Fruit fly (Drosophila melanogaster) whole organism, embryonic: ENCODE measurements around the gene bb8.
A peak's percentile ranks its signal among the peaks of the same experiment; 100 is the strongest.

Source experiments
- Asciz ChIP-seq: fragments of 200-800 bp; sonication (Bioruptor generic); optimal IDR thresholded peaks from 2 replicates; lab custom pipeline; 2017; ENCODE audit warnings: missing biosample characterization, mild to moderate bottlenecking, missing genetic modification characterization, missing genetic modification reagents
- Atf-2 ChIP-seq: fragments of 200-800 bp; sonication (Bioruptor generic); optimal IDR thresholded peaks from 2 replicates; lab custom pipeline; 2016; ENCODE audit warnings: missing biosample characterization, missing genetic modification characterization
- Atf6 ChIP-seq: fragments of 200-800 bp; sonication (Bioruptor generic); IDR thresholded peaks from 2 replicates; pipeline ENCODE4 v1.3.6; 2022; ENCODE audit warnings: missing biosample characterization, missing genetic modification characterization
- CG10431 ChIP-seq: fragments of 200-800 bp; sonication (Bioruptor generic); optimal IDR thresholded peaks from 3 replicates; lab custom pipeline; 2018; ENCODE audit warnings: missing biosample characterization, mild to moderate bottlenecking, missing genetic modification characterization
- CG11695 ChIP-seq: fragments of 200-800 bp; sonication (Bioruptor generic); IDR thresholded peaks from 3 replicates; pipeline ENCODE4 v1.3.6; 2022; ENCODE audit warnings: missing biosample characterization, missing genetic modification characterization
- CG11723 ChIP-seq: fragments of 200-800 bp; sonication (Bioruptor generic); optimal IDR thresholded peaks from 2 replicates; lab custom pipeline; 2017; ENCODE audit warnings: missing biosample characterization, mild to moderate bottlenecking, missing genetic modification characterization
- CG12219 ChIP-seq: fragments of 200-800 bp; sonication (Bioruptor generic); optimal IDR thresholded peaks from 3 replicates; lab custom pipeline; 2018; ENCODE audit warnings: missing biosample characterization, mild to moderate bottlenecking, missing genetic modification characterization
- CG17912 ChIP-seq: fragments of 200-800 bp; sonication (Bioruptor generic); optimal IDR thresholded peaks from 2 replicates; lab custom pipeline; 2018; ENCODE audit warnings: missing biosample characterization, mild to moderate bottlenecking, missing genetic modification characterization
- CG2678 ChIP-seq: fragments of 200-800 bp; sonication (Bioruptor generic); optimal IDR thresholded peaks from 3 replicates; lab custom pipeline; 2019; ENCODE audit warnings: missing biosample characterization, mild to moderate bottlenecking, missing genetic modification characterization, moderate library complexity
- CG30431 ChIP-seq: fragments of 200-800 bp; sonication (Bioruptor generic); optimal IDR thresholded peaks from 2 replicates; lab custom pipeline; 2017; ENCODE audit warnings: missing biosample characterization, missing genetic modification characterization
- CG34422 ChIP-seq: fragments of 200-800 bp; sonication (Bioruptor generic); IDR thresholded peaks from 3 replicates; pipeline ENCODE4 v1.3.6; 2022; ENCODE audit warnings: missing biosample characterization, missing genetic modification characterization
- CG4730 ChIP-seq: fragments of 200-800 bp; sonication (Bioruptor generic); IDR thresholded peaks from 2 replicates; pipeline ENCODE4 v1.3.6; 2022; ENCODE audit warnings: missing biosample characterization, missing genetic modification characterization
- CG6254 ChIP-seq: fragments of 200-800 bp; sonication (Bioruptor generic); optimal IDR thresholded peaks from 3 replicates; lab custom pipeline; 2017; ENCODE audit warnings: mild to moderate bottlenecking, missing biosample characterization, missing genetic modification reagents, missing genetic modification characterization
- CG6765 ChIP-seq: fragments of 200-800 bp; sonication (Bioruptor generic); optimal IDR thresholded peaks from 3 replicates; lab custom pipeline; 2017; ENCODE audit warnings: missing biosample characterization, mild to moderate bottlenecking, missing genetic modification characterization
- CG7372 ChIP-seq: fragments of 200-800 bp; sonication (Bioruptor generic); IDR thresholded peaks from 2 replicates; pipeline ENCODE4 v1.3.6; 2022; ENCODE audit warnings: missing biosample characterization, missing genetic modification characterization
- CG7928 ChIP-seq: fragments of 200-800 bp; sonication (Bioruptor generic); optimal IDR thresholded peaks from 2 replicates; lab custom pipeline; 2017; ENCODE audit warnings: missing biosample characterization, mild to moderate bottlenecking, missing genetic modification characterization
- CG7987 ChIP-seq: fragments of 200-800 bp; sonication (Bioruptor generic); optimal IDR thresholded peaks from 2 replicates; lab custom pipeline; 2018; ENCODE audit warnings: missing biosample characterization, mild to moderate bottlenecking, missing genetic modification characterization, moderate library complexity
- CG8089 ChIP-seq: fragments of 200-800 bp; sonication (Bioruptor generic); optimal IDR thresholded peaks from 3 replicates; lab custom pipeline; 2016; ENCODE audit warnings: missing biosample characterization, missing genetic modification characterization
- CkIIα-i1 ChIP-seq: fragments of 200-800 bp; sonication (Bioruptor generic); IDR thresholded peaks from 2 replicates; pipeline ENCODE4 v1.3.6; 2022; ENCODE audit warnings: missing biosample characterization, missing genetic modification characterization
- Drgx ChIP-seq: fragments of 200-800 bp; sonication (Bioruptor generic); IDR thresholded peaks from 2 replicates; pipeline ENCODE4 v1.3.6; 2022; ENCODE audit warnings: missing biosample characterization, missing genetic modification characterization
- Fer3 ChIP-seq: fragments of 200-800 bp; sonication (Bioruptor generic); optimal IDR thresholded peaks from 2 replicates; lab custom pipeline; 2018; ENCODE audit warnings: missing biosample characterization, mild to moderate bottlenecking, missing genetic modification characterization, moderate library complexity
- Hr39 ChIP-seq: fragments of >200 bp; optimal IDR thresholded peaks from 2 replicates; lab custom pipeline; 2017
- Jarid2 ChIP-seq: fragments of 200-800 bp; sonication (Bioruptor generic); optimal IDR thresholded peaks from 3 replicates; lab custom pipeline; 2017; ENCODE audit warnings: mild to moderate bottlenecking, missing biosample characterization, missing genetic modification reagents, missing genetic modification characterization
- Meics ChIP-seq: fragments of 200-800 bp; sonication (Bioruptor generic); optimal IDR thresholded peaks from 2 replicates; lab custom pipeline; 2017; ENCODE audit warnings: missing biosample characterization, mild to moderate bottlenecking, missing genetic modification characterization
- PHDP ChIP-seq: fragments of 200-800 bp; sonication (Bioruptor generic); optimal IDR thresholded peaks from 3 replicates; lab custom pipeline; 2018; ENCODE audit warnings: missing biosample characterization, mild to moderate bottlenecking, missing genetic modification characterization, moderate library complexity
- Sox102F ChIP-seq: fragments of 200-800 bp; sonication (Bioruptor generic); optimal IDR thresholded peaks from 2 replicates; lab custom pipeline; 2018; ENCODE audit warnings: missing biosample characterization, mild to moderate bottlenecking, missing genetic modification characterization, moderate library complexity
- Sry-β ChIP-seq: fragments of 200-800 bp; sonication (Bioruptor generic); optimal IDR thresholded peaks from 2 replicates; lab custom pipeline; 2018; ENCODE audit warnings: missing biosample characterization, mild to moderate bottlenecking, missing genetic modification characterization, moderate library complexity
- ab ChIP-seq: fragments of 200-800 bp; sonication (Bioruptor generic); optimal IDR thresholded peaks from 2 replicates; lab custom pipeline; 2016; ENCODE audit warnings: missing biosample characterization, missing genetic modification characterization
- aop ChIP-seq: fragments of 200-800 bp; sonication (Bioruptor generic); IDR thresholded peaks from 2 replicates; pipeline ENCODE4 v1.3.6; 2022; ENCODE audit warnings: missing biosample characterization, missing genetic modification characterization
- chm ChIP-seq: fragments of 200-800 bp; sonication (Bioruptor generic); IDR thresholded peaks from 2 replicates; pipeline ENCODE4 v1.3.6; 2022; ENCODE audit warnings: missing biosample characterization, missing genetic modification characterization
- dmrt99B ChIP-seq: fragments of 200-800 bp; sonication (Bioruptor generic); optimal IDR thresholded peaks from 2 replicates; lab custom pipeline; 2018; ENCODE audit warnings: missing biosample characterization, mild to moderate bottlenecking, missing genetic modification characterization, moderate library complexity
- ewg ChIP-seq: fragments of 200-800 bp; sonication (Bioruptor generic); optimal IDR thresholded peaks from 3 replicates; lab custom pipeline; 2017; ENCODE audit warnings: mild to moderate bottlenecking, missing biosample characterization, missing genetic modification reagents, missing genetic modification characterization
- fu2 ChIP-seq: fragments of 200-800 bp; sonication (Bioruptor generic); optimal IDR thresholded peaks from 2 replicates; lab custom pipeline; 2016; ENCODE audit warnings: missing biosample characterization, missing genetic modification characterization
- gcm ChIP-seq: fragments of 200-800 bp; sonication (Bioruptor generic); optimal IDR thresholded peaks from 2 replicates; lab custom pipeline; 2019; ENCODE audit warnings: missing biosample characterization, mild to moderate bottlenecking, missing genetic modification characterization, moderate library complexity
- hb ChIP-seq: fragments of 200-800 bp; sonication (Bioruptor generic); IDR thresholded peaks from 3 replicates; pipeline ENCODE4 v1.3.6; 2022; ENCODE audit warnings: missing biosample characterization, missing genetic modification characterization; ENCODE audit not compliant: partially characterized antibody
- lbe ChIP-seq: fragments of 200-800 bp; sonication (Bioruptor generic); optimal IDR thresholded peaks from 2 replicates; lab custom pipeline; 2016; ENCODE audit warnings: missing biosample characterization, mild to moderate bottlenecking, missing genetic modification characterization
- nerfin-1 ChIP-seq: fragments of 200-800 bp; sonication (Bioruptor generic); optimal IDR thresholded peaks from 3 replicates; lab custom pipeline; 2019; ENCODE audit warnings: missing biosample characterization, mild to moderate bottlenecking, missing genetic modification characterization, moderate library complexity
- rib ChIP-seq: fragments of 200-800 bp; sonication (Bioruptor generic); IDR thresholded peaks from 2 replicates; pipeline ENCODE4 v1.3.6; 2022; ENCODE audit warnings: missing biosample characterization, missing genetic modification characterization
- slou ChIP-seq: fragments of 200-800 bp; sonication (Bioruptor generic); optimal IDR thresholded peaks from 3 replicates; lab custom pipeline; 2016; ENCODE audit warnings: missing biosample characterization, missing genetic modification characterization
- sna ChIP-seq: fragments of 200-800 bp; sonication (Bioruptor generic); IDR thresholded peaks from 2 replicates; pipeline ENCODE4 v1.3.6; 2022; ENCODE audit warnings: missing biosample characterization, missing genetic modification characterization; ENCODE audit not compliant: partially characterized antibody
- sqz ChIP-seq: fragments of 200-800 bp; sonication (Bioruptor generic); optimal IDR thresholded peaks from 3 replicates; lab custom pipeline; 2018; ENCODE audit warnings: missing biosample characterization, mild to moderate bottlenecking, missing genetic modification characterization
- trem ChIP-seq: fragments of 200-800 bp; optimal IDR thresholded peaks from 3 replicates; lab custom pipeline; 2019; ENCODE audit warnings: missing biosample characterization, mild to moderate bottlenecking, missing genetic modification characterization, moderate library complexity
- unpg ChIP-seq: fragments of 200-800 bp; sonication (Bioruptor generic); optimal IDR thresholded peaks from 3 replicates; lab custom pipeline; 2018; ENCODE audit warnings: missing biosample characterization, mild to moderate bottlenecking, missing genetic modification characterization, moderate library complexity
- wek ChIP-seq: fragments of 200-800 bp; sonication (Bioruptor generic); optimal IDR thresholded peaks from 3 replicates; lab custom pipeline; 2018; ENCODE audit warnings: missing biosample characterization, mild to moderate bottlenecking, missing genetic modification characterization, moderate library complexity

Gene bb8

dm6 chr3R:23284256-23284655 is 5.7 kb downstream of the bb8 start (continued):
- TF ChIP-seq CG6765 (GFP tag; lab: Kevin White, UChicago) (peak; percentile 17), Jarid2 (GFP tag; lab: Kevin White, UChicago) (peak; percentile 25), CG17912 (GFP tag; lab: Kevin White, UChicago) (no peak), Sox102F (GFP tag; lab: Kevin White, UChicago) (no peak), sqz (no peak), Fer3 (tag; lab: Kevin White, UChicago) (peak; percentile 22), ewg (GFP tag; lab: Kevin White, UChicago) (no peak), Meics (peak; percentile 40), CG11695 (0 out of 3 replicates have a peak, but pooled peaks have one; percentile 14), hb (GFP tag; lab: Robert Waterston, UW) (no peak), nerfin-1 (tag; lab: Kevin White, UChicago) (peak; percentile 26), trem (tag; lab: Kevin White, UChicago) (no peak), aop (GFP tag; lab: Robert Waterston, UW) (no peak), gcm (GFP tag; lab: Kevin White, UChicago) (no peak), dmrt99B (no peak), Atf-2 (GFP tag; lab: Kevin White, UChicago) (no peak), chm (GFP tag; lab: Robert Waterston, UW) (no peak), CkIIα-i1 (no peak), CG10431 (GFP tag; lab: Kevin White, UChicago) (no peak), CG7928 (GFP tag; lab: Kevin White, UChicago) (no peak), rib (GFP tag; lab: Robert Waterston, UW) (no peak), CG6254 (GFP tag; lab: Kevin White, UChicago) (peak; percentile 1), slou (GFP tag; lab: Kevin White, UChicago) (no peak), lbe (GFP tag; lab: Kevin White, UChicago) (no peak), CG7987 (GFP tag; lab: Kevin White, UChicago) (peak; percentile 61), Asciz (GFP tag; lab: Kevin White, UChicago) (peak; percentile 49), fu2 (GFP tag; lab: Kevin White, UChicago) (no peak), CG12219 (peak; percentile 18), CG2678 (peak; percentile 62), CG30431 (no peak), wek (GFP tag; lab: Kevin White, UChicago) (peak; percentile 39), CG7372 (GFP tag; lab: Robert Waterston, UW) (no peak), Drgx (GFP tag; lab: Robert Waterston, UW) (no peak), CG4730 (GFP tag; lab: Robert Waterston, UW) (no peak), CG11723 (no peak), unpg (GFP tag; lab: Kevin White, UChicago) (peak; percentile 41), ab (no peak), CG8089 (GFP tag; lab: Kevin White, UChicago) (no peak), Atf6 (GFP tag; lab: Robert Waterston, UW) (0 out of 2 replicates have a peak, but pooled peaks have one; percentile 26), Sry-β (GFP tag; lab: Kevin White, UChicago) (no peak), CG34422 (GFP tag; lab: Robert Waterston, UW) (no peak), Hr39 (lab: Kevin White, UChicago) (no peak), PHDP (tag; lab: Kevin White, UChicago) (peak; percentile 63), sna (GFP tag; lab: Robert Waterston, UW) (no peak)
